Worm (Caenorhabditis elegans) whole organism, late embryonic: ENCODE results near the gene F09C8.1.

Source experiments
- ceh-9 ChIP-seq: sonication (generic microtip); optimal IDR thresholded peaks from 2 replicates; lab custom pipeline; 2016; ENCODE audit warnings: mild to moderate bottlenecking, missing genetic modification characterization, inconsistent platforms, missing compliant biosample characterization
- hlh-13 ChIP-seq: fragments of 200-800 bp; sonication (Bioruptor generic); optimal IDR thresholded peaks from 2 replicates; lab custom pipeline; 2018; ENCODE audit warnings: mild to moderate bottlenecking, missing genetic modification characterization, missing compliant biosample characterization
- syd-9 ChIP-seq: sonication (generic microtip); optimal IDR thresholded peaks from 2 replicates; lab custom pipeline; 2016; ENCODE audit warnings: mild to moderate bottlenecking, missing genetic modification characterization, moderate library complexity, missing compliant biosample characterization

ce11 chrX:16209660-16210059, 46.3 kb upstream of the F09C8.1 start:
- peak; percentile 72 for TF ChIP-seq syd-9
- peak; percentile 63 for TF ChIP-seq ceh-9
- peak; percentile 76 for TF ChIP-seq hlh-13
